Worm (Caenorhabditis elegans): Measurements from ENCODE around the gene cyk-4.

ce11 chrIII:13719247-13719758, 51.7 kb downstream of the cyk-4 start:
- TF ChIP-seq tbx-2 (tag; optimal IDR thresholded peaks at IDR 0.05) (peak; percentile 22), nhr-11 (tag; optimal IDR thresholded peaks at IDR 0.05) (no peak), K02D7.2 (tag; optimal IDR thresholded peaks at IDR 0.05) (no peak), pha-4 (tag; optimal IDR thresholded peaks at IDR 0.05) (no peak), madf-2 (tag; optimal IDR thresholded peaks at IDR 0.05) (no peak), zip-5 (tag; optimal IDR thresholded peaks at IDR 0.05) (no peak), ceh-14 (tag; optimal IDR thresholded peaks at IDR 0.05) (no peak), unc-3 (GFP tag; conservative IDR thresholded peaks at IDR 0.05) (no peak), unc-3 (tag; optimal IDR thresholded peaks at IDR 0.05) (no peak), hlh-6 (tag; optimal IDR thresholded peaks at IDR 0.05) (no peak), ceh-30 (tag; optimal IDR thresholded peaks at IDR 0.05) (no peak), nfya-1 (tag; optimal IDR thresholded peaks at IDR 0.05) (no peak), C38D4.7 (GFP tag; optimal IDR thresholded peaks at IDR 0.05) (no peak), ama-1 (optimal IDR thresholded peaks at IDR 0.05) (no peak)

Data from whole organism, late embryonic.